In the genomic region with DNA sequence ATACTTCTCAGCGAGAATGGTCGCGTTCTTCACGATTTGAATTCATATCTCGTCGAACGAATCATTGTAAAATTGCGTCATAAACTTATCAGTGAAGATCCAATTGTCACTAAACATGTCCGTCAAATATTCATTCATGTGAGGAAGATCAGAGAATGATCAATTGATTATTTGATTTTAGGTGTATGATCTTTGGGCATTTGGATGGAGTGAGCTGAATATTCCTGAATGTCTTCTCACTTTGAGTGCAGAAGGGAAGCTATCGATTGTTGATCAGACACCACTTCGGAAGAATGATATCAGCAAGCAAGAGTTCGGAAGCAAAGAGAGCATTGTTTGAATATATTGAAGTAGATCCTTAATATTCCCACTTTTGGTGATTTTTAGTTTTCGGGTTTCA, we compare ENCODE assay signal across 5 worm cellular contexts.
TF ChIP-seq lines count a peak whose summit lies in the region.

No protein-coding gene starts in this region.

TF ChIP-seq in whole organism, L1 larva, 84 proteins besides CTCF, POLR2A, EP300 and RAD21 (continued from another document and continues in another):
- TF ChIP-seq elt-2 (tag; optimal IDR thresholded peaks at IDR 0.05; lab: Kevin White, UChicago), result peak; percentile 13
- TF ChIP-seq lin-14 (GFP tag; optimal IDR thresholded peaks at IDR 0.05; lab: Kevin White, UChicago), result peak; percentile 23
- TF ChIP-seq efl-1 (optimal IDR thresholded peaks at IDR 0.05; lab: Kevin White, UChicago), result peak in 1 of 2 experiments; percentile 14
- TF ChIP-seq efl-1 (GFP tag; optimal IDR thresholded peaks at IDR 0.05 in 1 of 2; lab: Kevin White, UChicago), result peak in 1 of 2 experiments; percentile 60
- TF ChIP-seq blmp-1 (tag; optimal IDR thresholded peaks at IDR 0.05; lab: Kevin White, UChicago), result peak; percentile 39
- no peak for TF ChIP-seq unc-98 (GFP tag; IDR thresholded peaks at IDR 0.05; lab: Robert Waterston, UW)
- 0 out of 2 replicates have a peak, but pooled peaks have one; percentile 11 for TF ChIP-seq ceh-88 (GFP tag; IDR thresholded peaks at IDR 0.05; lab: Robert Waterston, UW)
- TF ChIP-seq aly-2 (tag; optimal IDR thresholded peaks at IDR 0.05; lab: Kevin White, UChicago), result peak; percentile 65
- peak; percentile 22; the same call in 1 of the 2 replicates for TF ChIP-seq grh-1 (GFP tag; IDR thresholded peaks at IDR 0.05; lab: Robert Waterston, UW)
- TF ChIP-seq unc-130 (tag; optimal IDR thresholded peaks at IDR 0.05; lab: Kevin White, UChicago), result no peak
- peak; percentile 11 for TF ChIP-seq swsn-7 (tag; optimal IDR thresholded peaks at IDR 0.05; lab: Kevin White, UChicago)
- no peak for TF ChIP-seq lir-3 (tag; optimal IDR thresholded peaks at IDR 0.05; lab: Kevin White, UChicago; ENCODE audit: poor library complexity)
- no peak for TF ChIP-seq sup-37 (GFP tag; optimal IDR thresholded peaks at IDR 0.05; lab: Kevin White, UChicago)
- peak in 4 of 6 experiments; percentile 7 to 51 (median 35) for TF ChIP-seq elt-3 (tag; optimal IDR thresholded peaks at IDR 0.05; lab: Kevin White, UChicago)
- TF ChIP-seq C16A3.4 (tag; optimal IDR thresholded peaks at IDR 0.05; lab: Kevin White, UChicago), result peak; percentile 18
- TF ChIP-seq nhr-90 (tag; optimal IDR thresholded peaks at IDR 0.05; lab: Kevin White, UChicago; ENCODE audit: poor library complexity), result peak; percentile 85
- TF ChIP-seq ceh-90 (tag; optimal IDR thresholded peaks at IDR 0.05; lab: Kevin White, UChicago), result no peak
- TF ChIP-seq Y116A8C.19 (tag; optimal IDR thresholded peaks at IDR 0.05; lab: Kevin White, UChicago; ENCODE audit: borderline replicate concordance), result no peak
- TF ChIP-seq hlh-17 (GFP tag; optimal IDR thresholded peaks at IDR 0.05; lab: Kevin White, UChicago; ENCODE audit: borderline replicate concordance), result no peak
- TF ChIP-seq ztf-11 (tag; optimal IDR thresholded peaks at IDR 0.05; lab: Kevin White, UChicago), result no peak
- TF ChIP-seq nhr-28 (tag; optimal IDR thresholded peaks at IDR 0.05; lab: Kevin White, UChicago), result no peak
- TF ChIP-seq F16B12.6 (tag; optimal IDR thresholded peaks at IDR 0.05; lab: Kevin White, UChicago), result no peak
- TF ChIP-seq alr-1 (tag; optimal IDR thresholded peaks at IDR 0.05; lab: Kevin White, UChicago; ENCODE audit: borderline replicate concordance), result no peak

TF ChIP-seq in whole organism, L2 larva, 48 proteins besides CTCF, POLR2A, EP300 and RAD21 (continued from another document):
- TF ChIP-seq mab-5 (tag; optimal IDR thresholded peaks at IDR 0.05; lab: Kevin White, UChicago) (no peak), lin-13 (GFP tag; optimal IDR thresholded peaks at IDR 0.05; lab: Kevin White, UChicago) (peak; percentile 15), aly-2 (tag; optimal IDR thresholded peaks at IDR 0.05; lab: Kevin White, UChicago) (no peak), nhr-237 (tag; optimal IDR thresholded peaks at IDR 0.05; lab: Kevin White, UChicago) (no peak), R02D3.7 (tag; optimal IDR thresholded peaks at IDR 0.05; lab: Kevin White, UChicago) (no peak), sma-3 (GFP tag; optimal IDR thresholded peaks at IDR 0.05; lab: Kevin White, UChicago) (peak; percentile 79), sem-4 (tag; optimal IDR thresholded peaks at IDR 0.05; lab: Kevin White, UChicago) (no peak), nhr-129 (tag; optimal IDR thresholded peaks at IDR 0.05; lab: Kevin White, UChicago) (peak; percentile 77), ztf-4 (tag; optimal IDR thresholded peaks at IDR 0.05; lab: Kevin White, UChicago) (peak; percentile 57), nhr-21 (tag; optimal IDR thresholded peaks at IDR 0.05; lab: Kevin White, UChicago) (peak; percentile 96), unc-62 (GFP tag; optimal IDR thresholded peaks at IDR 0.05; lab: Kevin White, UChicago) (peak; percentile 34), ama-1 (optimal IDR thresholded peaks at IDR 0.05; lab: Kevin White, UChicago) (peak; percentile 87), sma-9 (GFP tag; optimal IDR thresholded peaks at IDR 0.05; lab: Kevin White, UChicago) (peak; percentile 74), sma-9 (tag; optimal IDR thresholded peaks at IDR 0.05; lab: Kevin White, UChicago) (no peak), lin-39 (tag; optimal IDR thresholded peaks at IDR 0.05; lab: Kevin White, UChicago) (no peak), gmeb-1 (tag; optimal IDR thresholded peaks at IDR 0.05; lab: Kevin White, UChicago) (peak; percentile 68), lsy-2 (tag; optimal IDR thresholded peaks at IDR 0.05; lab: Kevin White, UChicago) (peak in 1 of 2 experiments; percentile 56), fos-1 (tag; optimal IDR thresholded peaks at IDR 0.05; lab: Kevin White, UChicago) (peak; percentile 42), skn-1 (tag; optimal IDR thresholded peaks at IDR 0.05; lab: Kevin White, UChicago) (peak; percentile 34), nhr-6 (tag; optimal IDR thresholded peaks at IDR 0.05; lab: Kevin White, UChicago) (peak; percentile 31), snpc-4 (tag; optimal IDR thresholded peaks at IDR 0.05; lab: Kevin White, UChicago) (no peak)
TF ChIP-seq in whole organism, L2 larva: peak in this region for 17.

TF ChIP-seq in whole organism, L3 larva, 47 proteins besides CTCF, POLR2A, EP300 and RAD21 (continued from another document):
- TF ChIP-seq nhr-43 (tag; optimal IDR thresholded peaks at IDR 0.05; lab: Kevin White, UChicago; ENCODE audit: poor library complexity, severe bottlenecking) (peak; percentile 92), jun-1 (tag; optimal IDR thresholded peaks at IDR 0.05; lab: Kevin White, UChicago) (peak; percentile 48), ama-1 (optimal IDR thresholded peaks at IDR 0.05; lab: Kevin White, UChicago) (peak; percentile 96), fos-1 (tag; optimal IDR thresholded peaks at IDR 0.05; lab: Kevin White, UChicago) (peak; percentile 5)

TF ChIP-seq in whole organism, L4 larva, 104 proteins besides CTCF, POLR2A, EP300 and RAD21 (continued from another document and continues in another):
- TF ChIP-seq D1046.2 (GFP tag; IDR thresholded peaks at IDR 0.05; lab: Robert Waterston, UW), result no peak
- no peak for TF ChIP-seq php-3 (GFP tag; IDR thresholded peaks at IDR 0.05; lab: Robert Waterston, UW)
- TF ChIP-seq dmd-9 (GFP tag; IDR thresholded peaks at IDR 0.05; lab: Robert Waterston, UW), result no peak
- no peak for TF ChIP-seq Y105C5A.15 (GFP tag; IDR thresholded peaks at IDR 0.05; lab: Robert Waterston, UW)
- TF ChIP-seq daf-19 (GFP tag; conservative IDR thresholded peaks at IDR 0.05; lab: Robert Waterston, UW), result no peak
- TF ChIP-seq Y48G9A.11 (GFP tag; IDR thresholded peaks at IDR 0.05; lab: Robert Waterston, UW), result no peak
- no peak for TF ChIP-seq unc-130 (GFP tag; optimal IDR thresholded peaks at IDR 0.05; lab: Kevin White, UChicago)
- TF ChIP-seq lin-13 (GFP tag; optimal IDR thresholded peaks at IDR 0.05; lab: Kevin White, UChicago), result peak; percentile 40
- no peak for TF ChIP-seq ceh-20 (GFP tag; IDR thresholded peaks at IDR 0.05; lab: Robert Waterston, UW)
- no peak for TF ChIP-seq ztf-7 (tag; optimal IDR thresholded peaks at IDR 0.05; lab: Kevin White, UChicago)
- peak; percentile 64 for TF ChIP-seq hlh-11 (tag; optimal IDR thresholded peaks at IDR 0.05; lab: Kevin White, UChicago)
- TF ChIP-seq snpc-4 (tag; optimal IDR thresholded peaks at IDR 0.05; lab: Kevin White, UChicago), result no peak
- no peak for TF ChIP-seq madf-5 (GFP tag; IDR thresholded peaks at IDR 0.05; lab: Robert Waterston, UW)
- TF ChIP-seq daf-16 (GFP tag; optimal IDR thresholded peaks at IDR 0.05; lab: Kevin White, UChicago), result no peak
- peak; percentile 58 for TF ChIP-seq daf-16 (tag; optimal IDR thresholded peaks at IDR 0.05; lab: Kevin White, UChicago)
- peak; percentile 92 for TF ChIP-seq aha-1 (tag; lab: Kevin White, UChicago)
- TF ChIP-seq nhr-48 (tag; optimal IDR thresholded peaks at IDR 0.05; lab: Kevin White, UChicago), result peak; percentile 68
- TF ChIP-seq saeg-2 (GFP tag; IDR thresholded peaks at IDR 0.05; lab: Robert Waterston, UW), result no peak
- no peak for TF ChIP-seq nhr-42 (GFP tag; IDR thresholded peaks at IDR 0.05; lab: Robert Waterston, UW)
- no peak for TF ChIP-seq lin-15B (tag; optimal IDR thresholded peaks at IDR 0.05; lab: Kevin White, UChicago)
- TF ChIP-seq unc-39 (tag; optimal IDR thresholded peaks at IDR 0.05; lab: Kevin White, UChicago), result no peak
- peak; percentile 66 for TF ChIP-seq ama-1 (optimal IDR thresholded peaks at IDR 0.05; lab: Kevin White, UChicago)
- peak in 1 of 2 experiments; percentile 62 for TF ChIP-seq lsy-2 (tag; optimal IDR thresholded peaks at IDR 0.05; lab: Kevin White, UChicago)
- TF ChIP-seq mdl-1 (tag; optimal IDR thresholded peaks at IDR 0.05; lab: Kevin White, UChicago), result peak in 1 of 2 experiments; percentile 31
- TF ChIP-seq Y5F2A.4 (GFP tag; optimal IDR thresholded peaks at IDR 0.05; lab: Kevin White, UChicago), result peak; percentile 37
- TF ChIP-seq ceh-44 (GFP tag; IDR thresholded peaks at IDR 0.05; lab: Robert Waterston, UW), result no peak
- no peak for TF ChIP-seq lim-7 (GFP tag; IDR thresholded peaks at IDR 0.05; lab: Robert Waterston, UW)
- peak; percentile 22 for TF ChIP-seq spr-1 (tag; optimal IDR thresholded peaks at IDR 0.05; lab: Kevin White, UChicago)
- peak; percentile 11 for TF ChIP-seq dpl-1 (GFP tag; optimal IDR thresholded peaks at IDR 0.05; lab: Kevin White, UChicago)
- no peak for TF ChIP-seq cey-2 (tag; optimal IDR thresholded peaks at IDR 0.05; lab: Kevin White, UChicago; ENCODE audit: borderline replicate concordance, insufficient read depth)
- TF ChIP-seq zfp-3 (GFP tag; conservative IDR thresholded peaks at IDR 0.05; lab: Robert Waterston, UW), result no peak; the same call in 1 of the 2 replicates
- peak; percentile 55 for TF ChIP-seq hlh-30 (tag; optimal IDR thresholded peaks at IDR 0.05; lab: Kevin White, UChicago; ENCODE audit: insufficient read depth)
- peak; percentile 85 for TF ChIP-seq nhr-25 (tag; optimal IDR thresholded peaks at IDR 0.05; lab: Kevin White, UChicago; ENCODE audit: borderline replicate concordance, insufficient read depth)
- TF ChIP-seq mes-2 (tag; optimal IDR thresholded peaks at IDR 0.05; lab: Kevin White, UChicago; ENCODE audit: poor library complexity, severe bottlenecking), result peak; percentile 42
- TF ChIP-seq nhr-41 (GFP tag; IDR thresholded peaks at IDR 0.05; lab: Robert Waterston, UW), result no peak
- TF ChIP-seq jun-1 (tag; optimal IDR thresholded peaks at IDR 0.05; lab: Kevin White, UChicago), result no peak
- TF ChIP-seq aly-2 (tag; optimal IDR thresholded peaks at IDR 0.05; lab: Kevin White, UChicago), result no peak
- TF ChIP-seq daf-8 (GFP tag; IDR thresholded peaks at IDR 0.05; lab: Robert Waterston, UW), result no peak
- TF ChIP-seq ces-1 (GFP tag; optimal IDR thresholded peaks at IDR 0.05; lab: Kevin White, UChicago), result no peak
- peak; percentile 80 for TF ChIP-seq mep-1 (tag; optimal IDR thresholded peaks at IDR 0.05; lab: Kevin White, UChicago)
- TF ChIP-seq hmg-1.1 (GFP tag; IDR thresholded peaks at IDR 0.05; lab: Robert Waterston, UW), result no peak

TF ChIP-seq in whole organism, young adult, 124 proteins besides CTCF, POLR2A, EP300 and RAD21 (continued from another document):
- TF ChIP-seq Y95B8A.8 (GFP tag; IDR thresholded peaks at IDR 0.05; lab: Robert Waterston, UW) (no peak), ama-1 (optimal IDR thresholded peaks at IDR 0.05; lab: Kevin White, UChicago) (peak; percentile 89), ama-1 (GFP tag; optimal IDR thresholded peaks at IDR 0.05; lab: Kevin White, UChicago) (peak in 1 of 2 experiments; percentile 3), madf-6 (GFP tag; IDR thresholded peaks at IDR 0.05; lab: Robert Waterston, UW) (peak; percentile 11; the same call in 1 of the 2 replicates), Y56A3A.18 (GFP tag; IDR thresholded peaks at IDR 0.05; lab: Robert Waterston, UW) (no peak), cebp-1 (GFP tag; IDR thresholded peaks at IDR 0.05; lab: Robert Waterston, UW) (no peak), cebp-1 (tag; optimal IDR thresholded peaks at IDR 0.05; lab: Kevin White, UChicago) (peak; percentile 21), madf-10 (tag; optimal IDR thresholded peaks at IDR 0.05; lab: Kevin White, UChicago) (peak; percentile 38), tlf-1 (GFP tag; optimal IDR thresholded peaks at IDR 0.05; lab: Kevin White, UChicago) (peak; percentile 41), pbrm-1 (GFP tag; IDR thresholded peaks at IDR 0.05; lab: Robert Waterston, UW) (peak; percentile 16; the same call in 1 of the 2 replicates), ztf-3 (GFP tag; optimal IDR thresholded peaks at IDR 0.05; lab: Kevin White, UChicago) (no peak), ztf-25 (GFP tag; IDR thresholded peaks at IDR 0.05; lab: Robert Waterston, UW) (no peak), sdz-38 (tag; optimal IDR thresholded peaks at IDR 0.05; lab: Kevin White, UChicago) (peak; percentile 12), hmg-1.2 (GFP tag; IDR thresholded peaks at IDR 0.05; lab: Robert Waterston, UW) (no peak), lin-35 (GFP tag; optimal IDR thresholded peaks at IDR 0.05; lab: Kevin White, UChicago) (peak in 1 of 3 experiments; percentile 56), hrde-1 (tag; optimal IDR thresholded peaks at IDR 0.05; lab: Kevin White, UChicago; ENCODE audit: borderline replicate concordance) (peak; percentile 68), F39B2.1 (GFP tag; IDR thresholded peaks at IDR 0.05; lab: Robert Waterston, UW) (no peak), ceh-100 (GFP tag; IDR thresholded peaks at IDR 0.05; lab: Robert Waterston, UW) (no peak), hlh-26 (GFP tag; conservative IDR thresholded peaks at IDR 0.05; lab: Robert Waterston, UW) (no peak)
